Worm (Caenorhabditis elegans): ENCODE measurements around the gene K03D3.5.
"Not testable (repeated sequence)": the region's sequence is repeated elsewhere in the genome, so short reads cannot be mapped to it uniquely, and the experiment has no call there.

DNA sequence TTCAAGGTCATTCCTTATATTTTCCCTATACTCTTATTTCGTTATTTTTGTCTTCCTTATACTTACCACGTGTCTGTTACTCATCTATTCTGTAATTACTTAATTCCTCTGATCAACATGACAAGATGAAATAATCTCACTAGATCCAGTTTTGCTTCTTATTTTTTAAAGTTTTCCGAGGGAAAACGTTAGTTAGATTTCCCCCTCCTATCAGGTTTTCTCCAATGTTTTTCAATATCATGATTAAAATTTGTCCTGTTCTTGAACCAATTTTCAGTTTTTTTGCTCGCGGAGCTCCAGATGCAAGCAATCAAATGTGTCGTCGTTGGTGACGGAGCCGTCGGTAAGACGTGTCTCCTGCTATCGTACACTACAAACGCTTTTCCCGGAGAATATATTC lies 12.4 kb downstream of the K03D3.5 start, which contains the start of gene rac-2:
- not testable (repeated sequence) for TF ChIP-seq elt-3 (tag; optimal IDR thresholded peaks at IDR 0.05); unc-62 (GFP tag; optimal IDR thresholded peaks at IDR 0.05); lin-39 (tag; optimal IDR thresholded peaks at IDR 0.05); sea-2 (GFP tag; optimal IDR thresholded peaks at IDR 0.05); egl-27 (tag; optimal IDR thresholded peaks at IDR 0.05); nhr-23 (tag; optimal IDR thresholded peaks at IDR 0.05); fos-1 (tag; optimal IDR thresholded peaks at IDR 0.05); ceh-9 (tag; optimal IDR thresholded peaks at IDR 0.05); ZK546.5 (tag; optimal IDR thresholded peaks at IDR 0.05); egl-5 (tag; optimal IDR thresholded peaks at IDR 0.05)

Measured in whole organism, L3 larva.